Fruit fly (Drosophila melanogaster): ENCODE measurements around the gene Gr93c.

Gr93c gene

DNA sequence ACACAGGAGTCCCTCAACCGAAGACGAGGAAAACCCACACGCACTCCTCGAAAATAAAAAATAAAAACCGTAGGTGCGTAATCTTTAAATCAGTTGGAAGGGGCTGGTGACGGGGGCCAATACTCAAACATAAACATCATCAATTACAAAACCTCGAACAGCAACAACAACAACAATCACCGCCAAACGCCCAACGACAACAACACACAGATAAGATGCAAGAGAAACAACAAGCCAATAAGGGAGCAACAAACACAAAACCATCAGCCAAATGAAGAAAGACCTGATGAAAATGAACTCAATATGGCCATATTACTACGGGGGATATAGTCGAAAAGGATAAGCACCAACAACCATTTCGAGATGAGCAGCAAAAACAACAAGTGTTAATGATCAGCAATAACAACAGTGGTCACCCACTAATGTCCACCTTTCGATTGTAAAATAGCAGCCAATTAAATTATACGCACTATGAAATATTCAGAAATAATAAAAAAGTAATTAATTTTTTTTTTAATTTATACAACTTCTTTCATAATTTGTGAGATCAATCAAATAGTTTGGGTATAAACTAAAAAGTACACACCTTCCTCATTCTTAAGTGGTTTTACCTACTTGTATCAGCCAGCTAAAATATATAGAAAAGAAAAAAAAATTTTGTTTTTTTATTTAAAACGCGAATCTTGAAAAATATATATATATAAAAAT, 21.2 kb downstream of the Gr93c start (continued):
- TF ChIP-seq CG6276 (GFP tag; optimal IDR thresholded peaks at IDR 0.05) (no peak), CG11902 (GFP tag; optimal IDR thresholded peaks at IDR 0.05) (peak; percentile 65), Hr39 (GFP tag; optimal IDR thresholded peaks at IDR 0.05) (peak; percentile 38), CG10631 (GFP tag; optimal IDR thresholded peaks at IDR 0.05) (peak; percentile 61), dac (GFP tag; optimal IDR thresholded peaks at IDR 0.05) (no peak), fd85E (GFP tag; optimal IDR thresholded peaks at IDR 0.05) (peak; percentile 14), Eip75B (GFP tag; optimal IDR thresholded peaks at IDR 0.05) (peak; percentile 21), Hr38 (GFP tag; optimal IDR thresholded peaks at IDR 0.05) (no peak), CG32006 (GFP tag; optimal IDR thresholded peaks at IDR 0.05) (peak; percentile 7)

DNA sequence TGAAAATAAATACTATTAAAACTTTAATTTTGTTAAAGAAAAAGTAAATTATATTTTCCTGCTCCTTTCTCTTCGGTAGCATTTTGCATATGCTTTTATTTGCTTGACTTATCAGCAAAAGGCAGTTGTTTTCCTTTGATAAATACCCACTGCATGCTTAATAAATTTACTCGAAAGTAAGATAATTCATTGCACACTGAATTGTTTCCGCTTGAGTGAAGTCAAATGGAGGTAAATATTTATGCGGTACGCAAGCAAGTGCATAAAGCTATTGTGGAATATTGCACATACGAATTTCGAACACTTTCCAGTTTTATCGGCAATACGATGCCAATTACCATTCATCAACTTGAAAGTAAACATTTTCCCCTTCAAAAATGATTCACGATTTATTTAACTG, 22.0 kb downstream of the Gr93c start:
- TF ChIP-seq OdsH (GFP tag; optimal IDR thresholded peaks at IDR 0.05) (no peak), acj6 (GFP tag; optimal IDR thresholded peaks at IDR 0.05) (peak; percentile 13), Sox15 (GFP tag; optimal IDR thresholded peaks at IDR 0.05) (no peak), dsx (GFP tag; optimal IDR thresholded peaks at IDR 0.05; ENCODE audit: poor library complexity, severe bottlenecking) (peak; percentile 5), CG6163 (GFP tag; IDR thresholded peaks at IDR 0.05) (0 out of 3 replicates have a peak, but pooled peaks have one; percentile 37), pdm3 (GFP tag; optimal IDR thresholded peaks at IDR 0.05) (no peak), CG10631 (GFP tag; optimal IDR thresholded peaks at IDR 0.05) (no peak), Blimp-1 (GFP tag; optimal IDR thresholded peaks at IDR 0.05) (peak; percentile 36), vri (GFP tag; optimal IDR thresholded peaks at IDR 0.05) (no peak), CG11294 (GFP tag; IDR thresholded peaks at IDR 0.05) (no peak), Eip93F (GFP tag; optimal IDR thresholded peaks at IDR 0.05) (no peak), cyc (GFP tag; optimal IDR thresholded peaks at IDR 0.05) (no peak), CG8632 (GFP tag; optimal IDR thresholded peaks at IDR 0.05) (peak; percentile 69), Hr39 (GFP tag; optimal IDR thresholded peaks at IDR 0.05) (no peak), Ets21C (GFP tag; optimal IDR thresholded peaks at IDR 0.05) (no peak), Sox102F (GFP tag; optimal IDR thresholded peaks at IDR 0.05) (peak; percentile 64), esn (GFP tag; optimal IDR thresholded peaks at IDR 0.05) (peak; percentile 7), Smox (GFP tag; optimal IDR thresholded peaks at IDR 0.05) (peak; percentile 27), CG15336 (GFP tag; IDR thresholded peaks at IDR 0.05) (no peak), lz (GFP tag; optimal IDR thresholded peaks at IDR 0.05) (no peak), salr (GFP tag; optimal IDR thresholded peaks at IDR 0.05) (no peak), Met (GFP tag; optimal IDR thresholded peaks at IDR 0.05) (peak; percentile 8), topi (GFP tag; optimal IDR thresholded peaks at IDR 0.05) (peak; percentile 30), CG8119 (GFP tag; IDR thresholded peaks at IDR 0.05) (no peak), Hr38 (GFP tag; optimal IDR thresholded peaks at IDR 0.05) (no peak), CG3919 (GFP tag; optimal IDR thresholded peaks at IDR 0.05) (peak; percentile 32), CG3032 (tag; optimal IDR thresholded peaks at IDR 0.05) (no peak), svp (GFP tag) (no peak), CG6276 (GFP tag; optimal IDR thresholded peaks at IDR 0.05) (no peak), ss (GFP tag; optimal IDR thresholded peaks at IDR 0.05) (peak; percentile 51 to 74), fd85E (GFP tag; optimal IDR thresholded peaks at IDR 0.05) (no peak), Eip78C (GFP tag) (peak; percentile 92), CG6808 (GFP tag; optimal IDR thresholded peaks at IDR 0.05) (peak; percentile 29), CG1621 (tag; optimal IDR thresholded peaks at IDR 0.05) (no peak), fkh (GFP tag; optimal IDR thresholded peaks at IDR 0.05) (no peak), CG34406 (GFP tag; optimal IDR thresholded peaks at IDR 0.05) (peak; percentile 29), CG6792 (GFP tag; optimal IDR thresholded peaks at IDR 0.05) (peak; percentile 44), Hr4 (GFP tag; optimal IDR thresholded peaks at IDR 0.05) (no peak), Ets96B (tag; optimal IDR thresholded peaks at IDR 0.05) (no peak), CG11762 (GFP tag; optimal IDR thresholded peaks at IDR 0.05; ENCODE audit: insufficient read depth) (no peak), dac (GFP tag; optimal IDR thresholded peaks at IDR 0.05) (no peak), CG32006 (GFP tag; optimal IDR thresholded peaks at IDR 0.05) (no peak), CG10669 (GFP tag; optimal IDR thresholded peaks at IDR 0.05) (peak; percentile 48), spab (GFP tag; optimal IDR thresholded peaks at IDR 0.05) (peak; percentile 38), CG6854 (GFP tag; optimal IDR thresholded peaks at IDR 0.05) (peak; percentile 78), Lpt (GFP tag; optimal IDR thresholded peaks at IDR 0.05) (no peak)

Data from whole organism, prepupa.